Fruit fly (Drosophila melanogaster): ENCODE data around the gene CG11927.

Gene CG11927

dm6 chr2L:4847191-4847853 lies at the start of gene CG11927, which contains the start of gene mxt (continued):
- no peak for TF ChIP-seq E2f1 (GFP tag; IDR thresholded peaks at IDR 0.05)
- peak; percentile 4 for TF ChIP-seq CTCF (GFP tag; optimal IDR thresholded peaks at IDR 0.05)
- no peak for TF ChIP-seq cg (GFP tag; optimal IDR thresholded peaks at IDR 0.05)
- TF ChIP-seq MBD-R2 (GFP tag; IDR thresholded peaks at IDR 0.05) = peak; percentile 47
- peak; percentile 60 for TF ChIP-seq ssp (GFP tag; IDR thresholded peaks at IDR 0.05)
- peak; percentile 38 for TF ChIP-seq bab2 (GFP tag; optimal IDR thresholded peaks at IDR 0.05)
- no peak for TF ChIP-seq lab (GFP tag; optimal IDR thresholded peaks at IDR 0.05)
- TF ChIP-seq CG9215 (GFP tag; IDR thresholded peaks at IDR 0.05) = peak; percentile 24; the same call in 1 of the 2 replicates
- peak; percentile 90 for TF ChIP-seq Opbp (GFP tag; IDR thresholded peaks at IDR 0.05; ENCODE audit: partially characterized antibody)
- no peak for TF ChIP-seq Hr78 (GFP tag; optimal IDR thresholded peaks at IDR 0.05)
- no peak for TF ChIP-seq pita (GFP tag; optimal IDR thresholded peaks at IDR 0.05)
- peak; percentile 48; the same call in 1 of the 2 replicates for TF ChIP-seq sob (GFP tag; IDR thresholded peaks at IDR 0.05)
- no peak for TF ChIP-seq CG8359 (GFP tag; optimal IDR thresholded peaks at IDR 0.05; ENCODE audit: borderline replicate concordance)
- peak; percentile 30; the same call in 1 of the 2 replicates for TF ChIP-seq esg (GFP tag; conservative IDR thresholded peaks at IDR 0.05)
- peak; percentile 39; the same call in 1 of the 2 replicates for TF ChIP-seq Ptx1 (GFP tag; IDR thresholded peaks at IDR 0.05)
- TF ChIP-seq Xbp1 (GFP tag; optimal IDR thresholded peaks at IDR 0.05) = peak; percentile 66
- TF ChIP-seq zfh1 (GFP tag; IDR thresholded peaks at IDR 0.05) = peak; percentile 71; the same call in 2 of the 3 replicates
- TF ChIP-seq gcm2 (GFP tag; optimal IDR thresholded peaks at IDR 0.05) = no peak
- TF ChIP-seq Ada2b (GFP tag; IDR thresholded peaks at IDR 0.05) = no peak
- 0 out of 2 replicates have a peak, but pooled peaks have one; percentile 37 for TF ChIP-seq ara (GFP tag; IDR thresholded peaks at IDR 0.05)
- TF ChIP-seq CG10209 (GFP tag; optimal IDR thresholded peaks at IDR 0.05) = no peak
- TF ChIP-seq ase (GFP tag; IDR thresholded peaks at IDR 0.05) = 0 out of 3 replicates have a peak, but pooled peaks have one; percentile 29
- no peak for TF ChIP-seq pfk (GFP tag; optimal IDR thresholded peaks at IDR 0.05)
- TF ChIP-seq croc (GFP tag; conservative IDR thresholded peaks at IDR 0.05) = no peak
- TF ChIP-seq CG13775 (GFP tag; optimal IDR thresholded peaks at IDR 0.05) = peak; percentile 59
- no peak for TF ChIP-seq stc (GFP tag; IDR thresholded peaks at IDR 0.05)
- TF ChIP-seq Spps (tag; optimal IDR thresholded peaks at IDR 0.05) = no peak
- peak; percentile 75 for TF ChIP-seq lilli (GFP tag; optimal IDR thresholded peaks at IDR 0.05)
- peak; percentile 33 for TF ChIP-seq Dp (GFP tag; optimal IDR thresholded peaks at IDR 0.05)
- TF ChIP-seq Hr51 (GFP tag; optimal IDR thresholded peaks at IDR 0.05) = peak in 1 of 2 experiments; percentile 45
- peak; percentile 20 for TF ChIP-seq CG30431 (GFP tag; optimal IDR thresholded peaks at IDR 0.05)
- TF ChIP-seq luna (GFP tag; optimal IDR thresholded peaks at IDR 0.05) = no peak
- no peak for TF ChIP-seq CG13296 (GFP tag; optimal IDR thresholded peaks at IDR 0.05)
- TF ChIP-seq fd102C (GFP tag; optimal IDR thresholded peaks at IDR 0.05) = no peak
- TF ChIP-seq CG8924 (tag; optimal IDR thresholded peaks at IDR 0.05) = peak; percentile 56
- no peak for TF ChIP-seq tup (GFP tag; optimal IDR thresholded peaks at IDR 0.05)
- TF ChIP-seq CG12219 (GFP tag; optimal IDR thresholded peaks at IDR 0.05) = no peak
- TF ChIP-seq schlank (tag; optimal IDR thresholded peaks at IDR 0.05) = no peak
- peak; percentile 55; the same call in 1 of the 2 replicates for TF ChIP-seq CG6272 (GFP tag; IDR thresholded peaks at IDR 0.05)
- TF ChIP-seq exex (tag; optimal IDR thresholded peaks at IDR 0.05) = no peak
- TF ChIP-seq kni (GFP tag; optimal IDR thresholded peaks at IDR 0.05) = no peak
- no peak for TF ChIP-seq CG6765 (GFP tag; optimal IDR thresholded peaks at IDR 0.05)
- peak; percentile 58; the same call in 1 of the 2 replicates for TF ChIP-seq ato (GFP tag; IDR thresholded peaks at IDR 0.05; ENCODE audit: partially characterized antibody)
- TF ChIP-seq CG1603 (tag; optimal IDR thresholded peaks at IDR 0.05) = no peak
- TF ChIP-seq CG17385 (GFP tag; optimal IDR thresholded peaks at IDR 0.05) = no peak
- TF ChIP-seq Six4 (GFP tag; optimal IDR thresholded peaks at IDR 0.05) = peak; percentile 46
- TF ChIP-seq ranshi (GFP tag; IDR thresholded peaks at IDR 0.05) = no peak
- TF ChIP-seq BEAF-32 (GFP tag; optimal IDR thresholded peaks at IDR 0.05) = peak; percentile 86
- no peak for TF ChIP-seq oc (tag; optimal IDR thresholded peaks at IDR 0.05)
